Worm (Caenorhabditis elegans) whole organism, late embryonic: ENCODE results near the gene ceh-82.

Experiments used
- ceh-30 ChIP-seq: fragments of 150-350 bp; optimal IDR thresholded peaks from 2 replicates; lab custom pipeline; 2014; ENCODE audit warnings: missing biosample characterization, missing genetic modification characterization
- ceh-48 ChIP-seq: sonication (generic microtip); optimal IDR thresholded peaks from 2 replicates; lab custom pipeline; 2016; ENCODE audit warnings: missing genetic modification characterization, inconsistent platforms, missing compliant biosample characterization
- elt-2 ChIP-seq: sonication (generic microtip); optimal IDR thresholded peaks from 2 replicates; lab custom pipeline; 2016; ENCODE audit warnings: missing genetic modification reagents, missing genetic modification characterization, missing compliant biosample characterization
- ets-4 ChIP-seq: sonication (generic microtip); optimal IDR thresholded peaks from 2 replicates; lab custom pipeline; 2016; ENCODE audit warnings: missing genetic modification characterization, missing compliant biosample characterization
- fax-1 ChIP-seq: sonication (generic microtip); optimal IDR thresholded peaks from 2 replicates; lab custom pipeline; 2016; ENCODE audit warnings: missing genotype, missing genetic modification characterization, missing compliant biosample characterization
- hlh-13 ChIP-seq: fragments of 200-800 bp; sonication (Bioruptor generic); optimal IDR thresholded peaks from 2 replicates; lab custom pipeline; 2018; ENCODE audit warnings: mild to moderate bottlenecking, missing genetic modification characterization, missing compliant biosample characterization
- madf-2 ChIP-seq: sonication (generic microtip); optimal IDR thresholded peaks from 2 replicates; lab custom pipeline; 2017; ENCODE audit warnings: missing genetic modification characterization, missing compliant biosample characterization
- odd-2 ChIP-seq: sonication (generic microtip); optimal IDR thresholded peaks from 2 replicates; lab custom pipeline; 2017; ENCODE audit warnings: antibody characterized with exemption, mild to moderate bottlenecking, missing genetic modification characterization, missing compliant biosample characterization
- tbx-2 ChIP-seq: sonication (generic microtip); optimal IDR thresholded peaks from 2 replicates; lab custom pipeline; 2016; ENCODE audit warnings: missing genetic modification characterization, missing compliant biosample characterization
- unc-42 ChIP-seq: sonication (generic microtip); optimal IDR thresholded peaks from 2 replicates; lab custom pipeline; 2016; ENCODE audit warnings: missing genotype, missing genetic modification characterization, missing compliant biosample characterization
- zip-5 ChIP-seq: sonication (generic microtip); optimal IDR thresholded peaks from 2 replicates; lab custom pipeline; 2016; ENCODE audit warnings: missing genetic modification characterization, missing compliant biosample characterization

DNA sequence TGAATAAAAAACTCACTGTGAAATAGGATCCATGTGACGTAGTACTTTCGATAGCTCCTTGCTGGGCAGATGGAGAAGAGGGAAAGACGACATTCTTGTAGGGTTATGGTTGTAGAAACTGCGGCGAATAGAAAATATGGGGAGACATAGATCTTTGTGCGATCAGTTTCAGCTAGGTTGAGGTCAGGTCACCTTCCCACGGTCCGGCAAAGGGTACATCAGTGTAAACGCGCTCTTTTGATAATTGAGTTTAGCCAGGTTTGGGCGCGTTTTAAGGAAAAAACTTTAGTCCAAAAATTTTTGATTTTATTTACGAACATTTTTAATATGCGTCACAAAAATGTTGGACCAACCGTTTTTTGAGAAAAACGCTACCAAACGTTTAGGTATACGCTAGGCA is 24.0 kb downstream of the ceh-82 start, which contains the start of gene F36H5.17:
- no peak for TF ChIP-seq zip-5 (tag; lab: Kevin White, UChicago)
- no peak for TF ChIP-seq unc-42 (tag; lab: Kevin White, UChicago)
- no peak for TF ChIP-seq madf-2 (tag; lab: Kevin White, UChicago)
- no peak for TF ChIP-seq ceh-30 (tag; lab: Kevin White, UChicago)
- TF ChIP-seq ets-4 (tag; lab: Kevin White, UChicago): no peak
- no peak for TF ChIP-seq fax-1
- TF ChIP-seq ceh-48: no peak
- TF ChIP-seq elt-2 (tag; lab: Kevin White, UChicago): no peak
- TF ChIP-seq odd-2 (tag; lab: Kevin White, UChicago): no peak
- no peak for TF ChIP-seq tbx-2 (tag; lab: Kevin White, UChicago)
- TF ChIP-seq hlh-13: no peak
